Fruit fly (Drosophila melanogaster): ENCODE measurements around the gene Sec23.

DNA sequence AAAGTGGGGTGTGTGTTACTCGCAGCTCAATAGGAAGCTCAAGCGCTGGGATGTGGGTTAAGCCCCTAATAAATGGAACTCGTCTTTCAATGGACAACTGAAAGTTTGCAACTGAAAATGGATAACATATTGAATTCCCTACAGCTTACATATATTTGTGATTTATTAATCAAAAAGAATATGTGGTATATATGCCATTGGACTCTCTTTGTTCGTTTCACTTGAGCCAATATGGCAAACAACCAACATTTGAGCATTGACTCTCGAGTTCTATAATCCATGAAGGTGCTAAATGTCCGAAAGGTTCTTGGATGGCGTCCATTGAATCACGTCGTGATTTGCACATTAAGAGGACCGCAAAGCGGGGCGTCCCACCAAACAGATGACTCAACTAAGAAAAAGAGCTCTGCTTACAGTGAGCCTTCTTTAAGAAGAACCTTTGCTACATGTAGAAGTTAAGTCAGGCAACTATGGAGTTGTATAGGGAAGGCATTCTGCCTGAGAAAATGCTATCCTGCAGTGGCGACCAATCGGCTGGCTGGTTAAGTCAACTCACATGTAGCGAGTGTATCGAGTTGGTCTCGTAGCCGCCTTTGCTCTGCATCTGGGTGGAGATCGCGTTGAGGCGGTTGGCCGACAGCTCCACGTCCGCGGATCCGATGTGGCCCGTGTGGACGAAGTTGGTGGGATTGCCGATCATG is 30.8 kb upstream of the Sec23 start:
- no peak for TF ChIP-seq Myc (optimal IDR thresholded peaks at IDR 0.05)
- TF ChIP-seq sage (GFP tag; optimal IDR thresholded peaks at IDR 0.05), result no peak
- TF ChIP-seq OdsH (GFP tag; optimal IDR thresholded peaks at IDR 0.05), result no peak
- TF ChIP-seq CrebA (GFP tag; optimal IDR thresholded peaks at IDR 0.05; ENCODE audit: borderline replicate concordance), result no peak
- no peak for TF ChIP-seq Abd-B (GFP tag; optimal IDR thresholded peaks at IDR 0.05)
- no peak for TF ChIP-seq dmrt93B (GFP tag; optimal IDR thresholded peaks at IDR 0.05)
- TF ChIP-seq Rel (GFP tag; optimal IDR thresholded peaks at IDR 0.05), result no peak
- peak; percentile 87 for TF ChIP-seq Rel (tag; optimal IDR thresholded peaks at IDR 0.05)
- no peak for TF ChIP-seq N (GFP tag; optimal IDR thresholded peaks at IDR 0.05)
- TF ChIP-seq h (GFP tag; optimal IDR thresholded peaks at IDR 0.05), result no peak
- TF ChIP-seq fru (GFP tag; optimal IDR thresholded peaks at IDR 0.05), result peak; percentile 12
- TF ChIP-seq usp (GFP tag; optimal IDR thresholded peaks at IDR 0.05), result no peak

Data from whole organism, wandering third instar larva.